Worm (Caenorhabditis elegans): ENCODE results near the gene sre-31.

DNA sequence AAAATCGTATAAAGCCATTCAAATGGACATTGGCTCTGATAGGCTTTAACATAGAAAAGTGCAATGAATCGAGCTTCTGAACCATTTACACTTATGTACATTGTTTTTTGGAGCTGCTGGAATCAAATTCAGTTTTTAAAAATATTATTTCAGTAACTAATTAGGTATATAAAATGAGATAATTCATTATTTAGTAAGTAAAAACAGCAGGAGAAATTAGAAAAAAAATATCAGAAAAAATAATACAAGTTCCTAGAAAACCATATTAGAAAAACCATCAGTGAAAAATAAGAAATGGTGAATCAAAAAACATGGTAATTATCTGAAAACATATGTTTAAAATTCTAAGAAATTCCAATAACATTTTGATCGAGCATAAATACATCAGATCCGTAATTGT is 11.0 kb downstream of the sre-31 start, which contains the start of gene F57G9.7:
- TF ChIP-seq ztf-11 (tag; optimal IDR thresholded peaks at IDR 0.05): no peak
- TF ChIP-seq skn-1 (tag; optimal IDR thresholded peaks at IDR 0.05): no peak
